Worm (Caenorhabditis elegans): ENCODE measurements around the gene C03E10.1.
A peak's percentile ranks its signal among the peaks of the same experiment; 100 is the strongest.

C03E10.1 gene

ce11 chrV:11326914-11327367, 36.0 kb downstream of the C03E10.1 start, which contains the start of gene tmed-10:
Gene tmed-10, minus strand, starts transcription at chrV:11326964.
- TF ChIP-seq hmg-11 (tag; optimal IDR thresholded peaks at IDR 0.05) (peak; percentile 34), pqm-1 (tag; optimal IDR thresholded peaks at IDR 0.05) (no peak), ztf-11 (tag; optimal IDR thresholded peaks at IDR 0.05) (no peak), nhr-11 (tag; optimal IDR thresholded peaks at IDR 0.05) (no peak), sea-2 (GFP tag; optimal IDR thresholded peaks at IDR 0.05) (no peak), fkh-2 (tag; optimal IDR thresholded peaks at IDR 0.05) (no peak), snpc-4 (tag; optimal IDR thresholded peaks at IDR 0.05) (peak; percentile 69), ZK546.5 (tag; optimal IDR thresholded peaks at IDR 0.05) (no peak), nfya-1 (tag; optimal IDR thresholded peaks at IDR 0.05; ENCODE audit: insufficient read depth) (peak; percentile 72), lin-39 (tag; optimal IDR thresholded peaks at IDR 0.05) (peak; percentile 64), nhr-25 (tag; optimal IDR thresholded peaks at IDR 0.05) (peak; percentile 57), skn-1 (tag; optimal IDR thresholded peaks at IDR 0.05) (no peak), egl-5 (tag; optimal IDR thresholded peaks at IDR 0.05) (peak; percentile 3), aly-2 (tag; optimal IDR thresholded peaks at IDR 0.05) (no peak), lin-15B (tag; optimal IDR thresholded peaks at IDR 0.05) (peak; percentile 80), elt-2 (tag; optimal IDR thresholded peaks at IDR 0.05) (peak; percentile 50), elt-3 (tag; optimal IDR thresholded peaks at IDR 0.05) (no peak), ceh-16 (tag; optimal IDR thresholded peaks at IDR 0.05) (no peak), lsy-12 (tag; optimal IDR thresholded peaks at IDR 0.05) (no peak), pha-4 (tag; optimal IDR thresholded peaks at IDR 0.05) (peak; percentile 82), eor-1 (tag; optimal IDR thresholded peaks at IDR 0.05) (no peak), nhr-76 (tag; optimal IDR thresholded peaks at IDR 0.05) (no peak), nhr-23 (tag; optimal IDR thresholded peaks at IDR 0.05) (peak; percentile 36)

- no peak for TF ChIP-seq unc-39 (tag; optimal IDR thresholded peaks at IDR 0.05)
- no peak for TF ChIP-seq aly-2 (tag; optimal IDR thresholded peaks at IDR 0.05)
- no peak for TF ChIP-seq nhr-28 (tag; optimal IDR thresholded peaks at IDR 0.05)
- no peak for TF ChIP-seq zag-1 (tag; optimal IDR thresholded peaks at IDR 0.05)
- no peak for TF ChIP-seq hmg-11 (tag; optimal IDR thresholded peaks at IDR 0.05)
- no peak for TF ChIP-seq snpc-4 (tag; optimal IDR thresholded peaks at IDR 0.05)
Measured at ce11 chrV:11329100-11329499, 38.1 kb downstream of the C03E10.1 start, which contains the start of gene F47G9.6. Gene F47G9.6, plus strand, starts transcription at chrV:11329400.

- TF ChIP-seq unc-39 (tag; optimal IDR thresholded peaks at IDR 0.05) (no peak), nhr-76 (tag; optimal IDR thresholded peaks at IDR 0.05) (no peak), aly-2 (tag; optimal IDR thresholded peaks at IDR 0.05) (no peak), egl-5 (tag; optimal IDR thresholded peaks at IDR 0.05) (no peak), nhr-67 (tag; optimal IDR thresholded peaks at IDR 0.05) (no peak), snpc-4 (tag; optimal IDR thresholded peaks at IDR 0.05) (no peak), ceh-16 (tag; optimal IDR thresholded peaks at IDR 0.05) (no peak), unc-62 (GFP tag; optimal IDR thresholded peaks at IDR 0.05) (no peak), jun-1 (tag; optimal IDR thresholded peaks at IDR 0.05) (no peak), nhr-237 (tag; optimal IDR thresholded peaks at IDR 0.05) (no peak), R02D3.7 (tag; optimal IDR thresholded peaks at IDR 0.05) (no peak), nhr-43 (tag; optimal IDR thresholded peaks at IDR 0.05; ENCODE audit: poor library complexity, severe bottlenecking) (no peak), mdl-1 (tag; optimal IDR thresholded peaks at IDR 0.05) (no peak), fos-1 (tag; optimal IDR thresholded peaks at IDR 0.05) (no peak), lin-39 (tag; optimal IDR thresholded peaks at IDR 0.05) (no peak)
Measured at ce11 chrV:11334193-11334592, 43.2 kb downstream of the C03E10.1 start, which contains the start of gene T02E9.6. Gene T02E9.6, minus strand, starts transcription at chrV:11334293.

- TF ChIP-seq daf-12 (tag; optimal IDR thresholded peaks at IDR 0.05), result no peak
- no peak for TF ChIP-seq hmg-11 (tag; optimal IDR thresholded peaks at IDR 0.05)
- TF ChIP-seq R02D3.7 (tag; optimal IDR thresholded peaks at IDR 0.05), result no peak
- no peak for TF ChIP-seq ceh-82 (tag; optimal IDR thresholded peaks at IDR 0.05)
- TF ChIP-seq ztf-11 (tag; optimal IDR thresholded peaks at IDR 0.05), result no peak
- no peak for TF ChIP-seq unc-39 (tag; optimal IDR thresholded peaks at IDR 0.05)
- TF ChIP-seq jun-1 (tag; optimal IDR thresholded peaks at IDR 0.05), result no peak
- TF ChIP-seq fkh-2 (tag; optimal IDR thresholded peaks at IDR 0.05), result no peak
- no peak for TF ChIP-seq skn-1 (tag; optimal IDR thresholded peaks at IDR 0.05)
- no peak for TF ChIP-seq ceh-9 (tag; optimal IDR thresholded peaks at IDR 0.05)
- no peak for TF ChIP-seq aly-2 (tag; optimal IDR thresholded peaks at IDR 0.05)
- TF ChIP-seq nhr-43 (tag; optimal IDR thresholded peaks at IDR 0.05; ENCODE audit: poor library complexity, severe bottlenecking), result no peak
- TF ChIP-seq nhr-12 (tag; optimal IDR thresholded peaks at IDR 0.05), result no peak
- TF ChIP-seq lin-15B (tag; optimal IDR thresholded peaks at IDR 0.05), result no peak
- TF ChIP-seq snpc-4 (tag; optimal IDR thresholded peaks at IDR 0.05), result no peak
- TF ChIP-seq unc-62 (GFP tag; optimal IDR thresholded peaks at IDR 0.05), result no peak
- no peak for TF ChIP-seq ZK546.5 (tag; optimal IDR thresholded peaks at IDR 0.05)
- no peak for TF ChIP-seq lsy-12 (tag; optimal IDR thresholded peaks at IDR 0.05)
Measured at ce11 chrV:11335757-11336418, 44.9 kb downstream of the C03E10.1 start.

All from whole organism, L3 larva.